Fruit fly (Drosophila melanogaster): ENCODE measurements around the gene CG3430.
A peak's percentile ranks its signal among the peaks of the same experiment; 100 is the strongest.

Gene CG3430

dm6 chr2L:6918517-6919202, 38.1 kb upstream of the CG3430 start, which contains the start of gene nop5 (continued):
- no peak for TF ChIP-seq luna (GFP tag; optimal IDR thresholded peaks at IDR 0.05)
- no peak for TF ChIP-seq Hmx (GFP tag; optimal IDR thresholded peaks at IDR 0.05)
- TF ChIP-seq sima (GFP tag; optimal IDR thresholded peaks at IDR 0.05), result no peak
- TF ChIP-seq nom (GFP tag; optimal IDR thresholded peaks at IDR 0.05), result peak; percentile 19
- no peak for TF ChIP-seq HmgZ (tag; optimal IDR thresholded peaks at IDR 0.05)
- TF ChIP-seq crc (GFP tag; optimal IDR thresholded peaks at IDR 0.05), result no peak
- peak; percentile 88 for TF ChIP-seq cwo (GFP tag; optimal IDR thresholded peaks at IDR 0.05)
- peak; percentile 10 for TF ChIP-seq Mad (GFP tag; optimal IDR thresholded peaks at IDR 0.05)
- TF ChIP-seq CG2889 (GFP tag; IDR thresholded peaks at IDR 0.05), result no peak
- no peak for TF ChIP-seq chn (GFP tag; optimal IDR thresholded peaks at IDR 0.05)
- peak; percentile 40 for TF ChIP-seq Fer2 (tag; optimal IDR thresholded peaks at IDR 0.05)
- TF ChIP-seq CG13424 (tag; optimal IDR thresholded peaks at IDR 0.05), result peak; percentile 85
- TF ChIP-seq CG6689 (GFP tag; IDR thresholded peaks at IDR 0.05), result peak; percentile 47
- no peak for TF ChIP-seq hbn (GFP tag; IDR thresholded peaks at IDR 0.05; ENCODE audit: partially characterized antibody)
- TF ChIP-seq CG17612 (GFP tag; IDR thresholded peaks at IDR 0.05), result no peak
- no peak for TF ChIP-seq pum (GFP tag; optimal IDR thresholded peaks at IDR 0.05)
- TF ChIP-seq CG12942 (GFP tag; optimal IDR thresholded peaks at IDR 0.05), result peak; percentile 3
- no peak for TF ChIP-seq CG31388 (GFP tag; optimal IDR thresholded peaks at IDR 0.05)
- no peak for TF ChIP-seq CG8089 (GFP tag; optimal IDR thresholded peaks at IDR 0.05)
- TF ChIP-seq CG30020 (tag; optimal IDR thresholded peaks at IDR 0.05), result peak; percentile 50
- TF ChIP-seq CG34422 (GFP tag; IDR thresholded peaks at IDR 0.05), result peak; percentile 55; the same call in 1 of the 3 replicates
- no peak for TF ChIP-seq CG15073 (GFP tag; optimal IDR thresholded peaks at IDR 0.05)
- TF ChIP-seq CG10431 (GFP tag; optimal IDR thresholded peaks at IDR 0.05), result peak; percentile 81
- no peak for TF ChIP-seq Sox100B (GFP tag; optimal IDR thresholded peaks at IDR 0.05)
- TF ChIP-seq HLH4C (GFP tag; IDR thresholded peaks at IDR 0.05; ENCODE audit: partially characterized antibody), result peak; percentile 28; the same call in 1 of the 3 replicates
- peak; percentile 73 for TF ChIP-seq CG13775 (GFP tag; optimal IDR thresholded peaks at IDR 0.05)
- no peak for TF ChIP-seq Mes4 (GFP tag; optimal IDR thresholded peaks at IDR 0.05)
- peak; percentile 11 for TF ChIP-seq CG18476 (GFP tag; optimal IDR thresholded peaks at IDR 0.05)
- no peak for TF ChIP-seq CG12236 (GFP tag; optimal IDR thresholded peaks at IDR 0.05)
- TF ChIP-seq CG17802 (tag; optimal IDR thresholded peaks at IDR 0.05), result no peak
- TF ChIP-seq CG15601 (tag; optimal IDR thresholded peaks at IDR 0.05), result peak; percentile 65
- TF ChIP-seq amos (GFP tag; IDR thresholded peaks at IDR 0.05; ENCODE audit: partially characterized antibody), result no peak
- no peak for TF ChIP-seq Gug (GFP tag; IDR thresholded peaks at IDR 0.05)
- no peak for TF ChIP-seq Elba2 (GFP tag; optimal IDR thresholded peaks at IDR 0.05)
- TF ChIP-seq Oaz (GFP tag; IDR thresholded peaks at IDR 0.05), result no peak
- TF ChIP-seq CG14441 (GFP tag; IDR thresholded peaks at IDR 0.05), result no peak
- TF ChIP-seq chif (GFP tag; optimal IDR thresholded peaks at IDR 0.05), result no peak
- peak; percentile 42 for TF ChIP-seq CG6683 (GFP tag; optimal IDR thresholded peaks at IDR 0.05)
- TF ChIP-seq Lim3 (GFP tag; IDR thresholded peaks at IDR 0.05), result no peak
- TF ChIP-seq prd (optimal IDR thresholded peaks at IDR 0.05), result no peak
- TF ChIP-seq prd (GFP tag; IDR thresholded peaks at IDR 0.05), result peak; percentile 37; the same call in 1 of the 3 replicates
- no peak for TF ChIP-seq CG1832 (GFP tag; optimal IDR thresholded peaks at IDR 0.05)
- TF ChIP-seq Nf-YB (GFP tag; optimal IDR thresholded peaks at IDR 0.05), result peak; percentile 63
- peak; percentile 12; the same call in 1 of the 2 replicates for TF ChIP-seq CG31441 (GFP tag; IDR thresholded peaks at IDR 0.05)
- no peak; the same call in 1 of the 2 replicates for TF ChIP-seq slbo (GFP tag; IDR thresholded peaks at IDR 0.05)
- TF ChIP-seq pho (GFP tag; optimal IDR thresholded peaks at IDR 0.05), result no peak
- no peak for TF ChIP-seq CG43689 (GFP tag; IDR thresholded peaks at IDR 0.05)
- no peak for TF ChIP-seq Blimp-1 (GFP tag; optimal IDR thresholded peaks at IDR 0.05)
- TF ChIP-seq Sox102F (GFP tag; optimal IDR thresholded peaks at IDR 0.05), result no peak
- TF ChIP-seq Ets65A (GFP tag), result no peak

Measured in whole organism, embryonic.